Worm (Caenorhabditis elegans) whole organism, L1 larva: ENCODE measurements around the gene F59F5.5.

Experiments
- C04F5.9 ChIP-seq: sonication (generic microtip); optimal IDR thresholded peaks from 2 replicates; lab custom pipeline; 2016; ENCODE audit warnings: missing genetic modification characterization, missing compliant biosample characterization
- C34B4.2 ChIP-seq: sonication (generic microtip); optimal IDR thresholded peaks from 2 replicates; lab custom pipeline; 2017; ENCODE audit warnings: mild to moderate bottlenecking, missing genetic modification characterization, missing compliant biosample characterization
- Y116A8C.19 ChIP-seq: sonication (generic microtip); optimal IDR thresholded peaks from 2 replicates; lab custom pipeline; 2016; ENCODE audit warnings: missing compliant biosample characterization, missing genetic modification characterization, borderline replicate concordance
- aha-1 ChIP-seq: fragments of 150-350 bp; optimal IDR thresholded peaks from 2 replicates; lab custom pipeline; 2014; ENCODE audit warnings: missing biosample characterization, missing genetic modification characterization
- alr-1 ChIP-seq: fragments of 200-800 bp; sonication (Bioruptor generic); optimal IDR thresholded peaks from 2 replicates; lab custom pipeline; 2018; ENCODE audit warnings: borderline replicate concordance, mild to moderate bottlenecking, missing genetic modification characterization, missing compliant biosample characterization
- ama-1 ChIP-seq: fragments of 150-350 bp; optimal IDR thresholded peaks from 2 replicates; lab custom pipeline; 2014
- ceh-63 ChIP-seq: fragments of 200-800 bp; sonication (Bioruptor generic); optimal IDR thresholded peaks from 2 replicates; lab custom pipeline; 2018; ENCODE audit warnings: mild to moderate bottlenecking, missing genetic modification characterization, missing compliant biosample characterization
- ceh-88 ChIP-seq: fragments of 200-800 bp; sonication (Bioruptor generic); IDR thresholded peaks from 2 replicates; pipeline ENCODE4 v1.3.6; 2022; ENCODE audit warnings: missing genetic modification characterization, missing compliant biosample characterization
- ceh-90 ChIP-seq: sonication (generic microtip); optimal IDR thresholded peaks from 2 replicates; lab custom pipeline; 2016; ENCODE audit warnings: missing genetic modification characterization, missing compliant biosample characterization
- dpl-1 ChIP-seq, 3 experiments: fragments of 150-350 bp in 2 of 3; sonication (generic microtip) in 1 of 3; optimal IDR thresholded peaks; 2 replicates each; lab custom pipeline; 2014 to 2017; ENCODE audit warnings: missing biosample characterization in 3 of 3, missing genetic modification characterization in 3 of 3, missing genetic modification reagents in 3 of 3
- efl-1 ChIP-seq, 4 experiments: fragments of 150-350 bp; optimal IDR thresholded peaks in 3 of 4; peaks in 1 of 4; 1 replicate in 1 of 4; 2 replicates in 3 of 4; lab custom pipeline; 2014; ENCODE audit warnings: missing biosample characterization in 2 of 4, missing genetic modification characterization in 2 of 4, missing genetic modification reagents in 2 of 4
- efl-3 ChIP-seq: fragments of 200-800 bp; sonication (Bioruptor generic); optimal IDR thresholded peaks from 2 replicates; lab custom pipeline; 2018; ENCODE audit warnings: mild to moderate bottlenecking, missing genetic modification characterization, missing compliant biosample characterization
- elt-2 ChIP-seq: sonication (generic microtip); optimal IDR thresholded peaks from 2 replicates; lab custom pipeline; 2016; ENCODE audit warnings: missing genetic modification characterization, mild to moderate bottlenecking, inconsistent platforms, missing compliant biosample characterization, missing genetic modification reagents
- ets-5 ChIP-seq: fragments of 200-800 bp; sonication (Bioruptor generic); IDR thresholded peaks from 2 replicates; pipeline ENCODE4 v1.3.6; 2022; ENCODE audit warnings: missing genetic modification characterization, missing compliant biosample characterization
- fkh-8 ChIP-seq: sonication (generic microtip); optimal IDR thresholded peaks from 2 replicates; lab custom pipeline; 2016; ENCODE audit warnings: mild to moderate bottlenecking, missing genetic modification characterization, missing compliant biosample characterization
- grh-1 ChIP-seq: fragments of 200-800 bp; sonication (Bioruptor generic); IDR thresholded peaks from 2 replicates; pipeline ENCODE4 v1.3.6; 2022; ENCODE audit warnings: missing genetic modification reagents, missing genetic modification characterization, missing compliant biosample characterization
- hlh-17 ChIP-seq: fragments of 200-800 bp; sonication (Bioruptor generic); optimal IDR thresholded peaks from 2 replicates; lab custom pipeline; 2018; ENCODE audit warnings: missing genetic modification characterization, mild to moderate bottlenecking, missing compliant biosample characterization, moderate library complexity, borderline replicate concordance
- hlh-4 ChIP-seq: sonication (generic microtip); optimal IDR thresholded peaks from 2 replicates; lab custom pipeline; 2016; ENCODE audit warnings: mild to moderate bottlenecking, missing genetic modification characterization, missing compliant biosample characterization
- hpl-2 ChIP-seq: fragments of 150-350 bp; optimal IDR thresholded peaks from 2 replicates; lab custom pipeline; 2014; ENCODE audit warnings: missing biosample characterization, missing genetic modification reagents, missing genetic modification characterization
- irx-1 ChIP-seq: sonication (generic microtip); optimal IDR thresholded peaks from 2 replicates; lab custom pipeline; 2016; ENCODE audit warnings: missing genetic modification characterization, missing compliant biosample characterization
- isw-1 ChIP-seq: fragments of 200-800 bp; sonication (Bioruptor generic); IDR thresholded peaks from 2 replicates; pipeline ENCODE4 v1.3.6; 2022; ENCODE audit warnings: missing genetic modification characterization, missing compliant biosample characterization
- jun-1 ChIP-seq: fragments of 150-350 bp; optimal IDR thresholded peaks from 2 replicates; lab custom pipeline; 2014; ENCODE audit warnings: missing biosample characterization, missing genetic modification reagents, missing genetic modification characterization
- lin-15B ChIP-seq: fragments of 150-350 bp; sonication (generic microtip); optimal IDR thresholded peaks from 3 replicates; lab custom pipeline; 2014; ENCODE audit warnings: missing biosample characterization, missing genetic modification characterization
- lin-35 ChIP-seq, 2 experiments: fragments of 150-350 bp; optimal IDR thresholded peaks; 2 replicates each; lab custom pipeline; 2014; ENCODE audit warnings: missing biosample characterization in 2 of 2, missing genetic modification characterization in 2 of 2, missing genetic modification reagents in 2 of 2
- lin-39 ChIP-seq: fragments of 150-350 bp; optimal IDR thresholded peaks from 2 replicates; lab custom pipeline; 2014; ENCODE audit warnings: missing biosample characterization, missing genetic modification reagents, missing genetic modification characterization
- lir-3 ChIP-seq: sonication (generic microtip); optimal IDR thresholded peaks from 2 replicates; lab custom pipeline; 2016; ENCODE audit warnings: mild to moderate bottlenecking, missing genetic modification characterization, moderate library complexity, missing compliant biosample characterization; ENCODE audit not compliant: poor library complexity
- nhr-12 ChIP-seq: sonication (generic microtip); optimal IDR thresholded peaks from 2 replicates; lab custom pipeline; 2017; ENCODE audit warnings: missing biosample characterization, missing genetic modification characterization
- nhr-19 ChIP-seq: fragments of 200-800 bp; sonication (Bioruptor generic); conservative IDR thresholded peaks from 2 replicates; pipeline ENCODE4 v1.3.6; 2022; ENCODE audit warnings: missing genetic modification characterization, missing compliant biosample characterization
- nhr-20 ChIP-seq: sonication (generic microtip); optimal IDR thresholded peaks from 2 replicates; lab custom pipeline; 2016; ENCODE audit warnings: mild to moderate bottlenecking, missing genetic modification characterization, missing compliant biosample characterization
- nhr-237 ChIP-seq: fragments of 150-350 bp; optimal IDR thresholded peaks from 2 replicates; lab custom pipeline; 2014; ENCODE audit warnings: missing biosample characterization, missing genetic modification characterization
- nhr-71 ChIP-seq: sonication (generic microtip); optimal IDR thresholded peaks from 2 replicates; lab custom pipeline; 2016; ENCODE audit warnings: mild to moderate bottlenecking, missing genetic modification characterization, moderate library complexity, missing compliant biosample characterization
- nhr-76 ChIP-seq: sonication (generic microtip); optimal IDR thresholded peaks from 2 replicates; lab custom pipeline; 2017; ENCODE audit warnings: missing biosample characterization, missing genetic modification characterization
- nhr-77 ChIP-seq: fragments of 150-350 bp; optimal IDR thresholded peaks from 2 replicates; lab custom pipeline; 2014; ENCODE audit warnings: missing biosample characterization, missing genetic modification characterization
- nhr-85 ChIP-seq: sonication (generic microtip); peaks from one replicate; lab custom pipeline; 2016; ENCODE audit warnings: missing genetic modification characterization, inconsistent platforms, missing compliant biosample characterization
- nhr-90 ChIP-seq: sonication (generic microtip); optimal IDR thresholded peaks from 2 replicates; lab custom pipeline; 2016; ENCODE audit warnings: mild to moderate bottlenecking, missing genetic modification characterization, missing compliant biosample characterization; ENCODE audit not compliant: poor library complexity
- pqm-1 ChIP-seq: sonication (generic microtip); optimal IDR thresholded peaks from 3 replicates; lab custom pipeline; 2017; ENCODE audit warnings: missing biosample characterization, missing genetic modification characterization
- snpc-4 ChIP-seq: fragments of 150-350 bp; optimal IDR thresholded peaks from 2 replicates; lab custom pipeline; 2014; ENCODE audit warnings: missing biosample characterization, missing genetic modification characterization
- sox-4 ChIP-seq: sonication (generic microtip); optimal IDR thresholded peaks from 2 replicates; lab custom pipeline; 2016; ENCODE audit warnings: missing genetic modification characterization, missing compliant biosample characterization
- sptf-1 ChIP-seq: fragments of 150-350 bp; optimal IDR thresholded peaks from 2 replicates; lab custom pipeline; 2014; ENCODE audit warnings: missing biosample characterization, missing genetic modification characterization
- sup-37 ChIP-seq: fragments of 200-800 bp; sonication (Bioruptor generic); optimal IDR thresholded peaks from 2 replicates; lab custom pipeline; 2018; ENCODE audit warnings: mild to moderate bottlenecking, missing genetic modification characterization, missing compliant biosample characterization
- tbx-2 ChIP-seq: sonication (generic microtip); optimal IDR thresholded peaks from 2 replicates; lab custom pipeline; 2016; ENCODE audit warnings: missing genetic modification characterization, missing compliant biosample characterization
- unc-130 ChIP-seq: fragments of 150-350 bp; optimal IDR thresholded peaks from 2 replicates; lab custom pipeline; 2017; ENCODE audit warnings: missing biosample characterization, missing genetic modification characterization, inconsistent platforms
- unc-98 ChIP-seq: fragments of 200-800 bp; sonication (Bioruptor generic); IDR thresholded peaks from 2 replicates; pipeline ENCODE4 v1.3.6; 2022; ENCODE audit warnings: missing genetic modification characterization, missing compliant biosample characterization
- xbp-1 ChIP-seq: sonication (generic microtip); optimal IDR thresholded peaks from 2 replicates; lab custom pipeline; 2016; ENCODE audit warnings: missing genetic modification characterization, missing compliant biosample characterization
- ztf-4 ChIP-seq: fragments of 150-350 bp; optimal IDR thresholded peaks from 2 replicates; lab custom pipeline; 2014; ENCODE audit warnings: missing biosample characterization, missing genetic modification characterization

Gene F59F5.5

ce11 chrX:10568385-10569149, 22.8 kb downstream of the F59F5.5 start (continued):
- TF ChIP-seq hlh-17 (no peak), efl-1 (optimal IDR thresholded peaks at IDR 0.05; lab: Kevin White, UChicago) (peak; percentile 74 to 85), efl-1 (GFP tag; optimal IDR thresholded peaks at IDR 0.05 in 1 of 2; lab: Kevin White, UChicago) (peak; percentile 51 to 97), alr-1 (no peak), C34B4.2 (tag; lab: Kevin White, UChicago) (no peak), xbp-1 (tag; lab: Kevin White, UChicago) (peak; percentile 93), isw-1 (GFP tag; lab: Robert Waterston, UW) (peak; percentile 79), tbx-2 (tag; lab: Kevin White, UChicago) (peak; percentile 98), aha-1 (tag; lab: Kevin White, UChicago) (peak; percentile 28), fkh-8 (tag; lab: Kevin White, UChicago) (peak; percentile 91), nhr-85 (tag; lab: Kevin White, UChicago) (peak; percentile 99), jun-1 (tag; lab: Kevin White, UChicago) (peak; percentile 94), sup-37 (GFP tag; lab: Kevin White, UChicago) (no peak), dpl-1 (GFP tag; optimal IDR thresholded peaks at IDR 0.05; lab: Kevin White, UChicago) (peak; percentile 59 to 74 (median 61)), elt-2 (tag; lab: Kevin White, UChicago) (peak; percentile 67), unc-98 (GFP tag; lab: Robert Waterston, UW) (no peak), ceh-90 (tag; lab: Kevin White, UChicago) (peak; percentile 44), nhr-12 (no peak), nhr-71 (peak; percentile 99), Y116A8C.19 (no peak), ztf-4 (tag; lab: Kevin White, UChicago) (peak; percentile 86), nhr-90 (peak; percentile 91), lir-3 (peak; percentile 82), grh-1 (peak; percentile 78), hlh-4 (tag; lab: Kevin White, UChicago) (no peak), ets-5 (GFP tag; lab: Robert Waterston, UW) (no peak), nhr-20 (tag; lab: Kevin White, UChicago) (peak; percentile 98), ceh-88 (GFP tag; lab: Robert Waterston, UW) (peak; percentile 83; the same call in 1 of the 2 replicates), lin-15B (tag; lab: Kevin White, UChicago) (peak; percentile 72), C04F5.9 (peak; percentile 43), snpc-4 (tag; lab: Kevin White, UChicago) (peak; percentile 61), irx-1 (tag; lab: Kevin White, UChicago) (peak; percentile 87), pqm-1 (no peak), lin-35 (GFP tag; optimal IDR thresholded peaks at IDR 0.05; lab: Kevin White, UChicago) (peak; percentile 55 to 86)
- TF ChIP-seq, all 84 proteins: peak for 65

- no peak for TF ChIP-seq nhr-19 (GFP tag; lab: Robert Waterston, UW)
- TF ChIP-seq hlh-17, result no peak
- TF ChIP-seq unc-130 (tag; lab: Kevin White, UChicago), result no peak
- TF ChIP-seq ama-1 (lab: Kevin White, UChicago), result no peak
- TF ChIP-seq sptf-1 (tag; lab: Kevin White, UChicago), result no peak
- no peak for TF ChIP-seq hpl-2
- TF ChIP-seq ets-5 (GFP tag; lab: Robert Waterston, UW), result no peak
- no peak for TF ChIP-seq efl-1 (optimal IDR thresholded peaks at IDR 0.05; lab: Kevin White, UChicago)
- no peak for TF ChIP-seq efl-1 (GFP tag; optimal IDR thresholded peaks at IDR 0.05 in 1 of 2; lab: Kevin White, UChicago)
- TF ChIP-seq lin-39 (tag; lab: Kevin White, UChicago), result no peak
- TF ChIP-seq ceh-63 (GFP tag; lab: Kevin White, UChicago), result no peak
- no peak for TF ChIP-seq isw-1 (GFP tag; lab: Robert Waterston, UW)
- no peak for TF ChIP-seq fkh-8 (tag; lab: Kevin White, UChicago)
- TF ChIP-seq nhr-76 (tag; lab: Kevin White, UChicago), result no peak
- no peak for TF ChIP-seq nhr-77
- no peak for TF ChIP-seq sox-4 (tag; lab: Kevin White, UChicago)
- TF ChIP-seq efl-3 (GFP tag; lab: Kevin White, UChicago), result no peak
- TF ChIP-seq nhr-237, result no peak
- TF ChIP-seq Y116A8C.19, result no peak
Observed at ce11 chrX:10569185-10569584, 23.4 kb downstream of the F59F5.5 start, which contains the start of gene bet-2. bet-2 (plus strand) TSS chrX:10569273.
